Fruit fly (Drosophila melanogaster): Measurements from ENCODE around the gene Atx-1.

The Atx-1 gene

DNA sequence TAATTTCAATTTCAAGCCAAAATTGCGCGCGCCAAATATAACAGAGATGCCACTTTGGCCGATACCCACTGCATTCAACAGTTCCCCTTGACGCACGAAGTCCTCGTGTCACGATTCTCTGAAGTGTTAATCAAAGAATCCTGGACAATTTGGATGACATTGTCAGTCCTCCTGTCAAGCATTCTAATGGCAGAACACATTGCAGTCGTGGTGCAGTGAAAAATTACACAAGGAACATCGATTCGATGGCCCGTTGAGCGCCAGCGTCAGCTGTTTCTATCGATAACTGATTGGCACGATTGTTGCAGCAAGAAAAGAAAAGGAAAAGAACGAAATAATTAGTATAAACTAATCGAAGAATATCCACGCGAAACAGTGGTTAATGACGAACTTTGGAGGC lies 1.2 kb downstream of the Atx-1 start, which contains the start of gene nonC:
Gene nonC (plus strand): TSS at position 294 of the 400 bp plus-strand sequence.
- TF ChIP-seq CG32006 (GFP tag; optimal IDR thresholded peaks at IDR 0.05) (no peak), CG9139 (GFP tag; optimal IDR thresholded peaks at IDR 0.05) (no peak), CG3919 (GFP tag; optimal IDR thresholded peaks at IDR 0.05) (no peak), CG8632 (GFP tag; optimal IDR thresholded peaks at IDR 0.05) (no peak), dsx (GFP tag; optimal IDR thresholded peaks at IDR 0.05; ENCODE audit: poor library complexity, severe bottlenecking) (no peak), CG6854 (GFP tag; optimal IDR thresholded peaks at IDR 0.05) (no peak), vri (GFP tag; optimal IDR thresholded peaks at IDR 0.05) (no peak), dac (GFP tag; optimal IDR thresholded peaks at IDR 0.05) (no peak), CG15336 (GFP tag; IDR thresholded peaks at IDR 0.05) (no peak), Gug (GFP tag; IDR thresholded peaks at IDR 0.05) (no peak), CG11902 (GFP tag; optimal IDR thresholded peaks at IDR 0.05) (no peak), CG11294 (GFP tag; IDR thresholded peaks at IDR 0.05) (no peak)

DNA sequence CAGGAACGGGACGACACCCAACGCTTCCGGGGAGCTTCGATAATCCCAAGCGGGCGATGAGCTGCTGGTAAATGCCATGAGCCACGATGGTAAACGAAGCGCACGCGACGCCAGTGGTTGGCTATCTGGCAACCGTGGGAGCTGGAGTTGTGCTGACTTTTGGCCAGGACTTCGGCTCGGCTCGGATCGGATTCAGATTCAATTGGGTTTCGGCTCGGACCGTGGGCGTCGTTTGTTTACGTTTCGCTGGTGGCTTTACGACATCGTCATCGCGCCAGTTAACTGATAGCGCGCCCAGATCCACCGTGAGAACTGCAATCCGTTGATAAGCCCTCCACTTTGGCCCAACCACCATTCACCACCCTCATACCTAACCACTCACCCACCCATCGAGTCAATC lies 9.6 kb downstream of the Atx-1 start, which contains the start of gene mAChR-C:
Gene mAChR-C (minus strand): TSS at position 101 of the 400 bp plus-strand sequence.
- TF ChIP-seq CG1621 (tag; optimal IDR thresholded peaks at IDR 0.05) = no peak
- TF ChIP-seq Blimp-1 (GFP tag; optimal IDR thresholded peaks at IDR 0.05) = no peak
- no peak for TF ChIP-seq CG8119 (GFP tag; IDR thresholded peaks at IDR 0.05)
- no peak for TF ChIP-seq CG10631 (GFP tag; optimal IDR thresholded peaks at IDR 0.05)
- TF ChIP-seq Eip75B (GFP tag; optimal IDR thresholded peaks at IDR 0.05) = no peak

DNA sequence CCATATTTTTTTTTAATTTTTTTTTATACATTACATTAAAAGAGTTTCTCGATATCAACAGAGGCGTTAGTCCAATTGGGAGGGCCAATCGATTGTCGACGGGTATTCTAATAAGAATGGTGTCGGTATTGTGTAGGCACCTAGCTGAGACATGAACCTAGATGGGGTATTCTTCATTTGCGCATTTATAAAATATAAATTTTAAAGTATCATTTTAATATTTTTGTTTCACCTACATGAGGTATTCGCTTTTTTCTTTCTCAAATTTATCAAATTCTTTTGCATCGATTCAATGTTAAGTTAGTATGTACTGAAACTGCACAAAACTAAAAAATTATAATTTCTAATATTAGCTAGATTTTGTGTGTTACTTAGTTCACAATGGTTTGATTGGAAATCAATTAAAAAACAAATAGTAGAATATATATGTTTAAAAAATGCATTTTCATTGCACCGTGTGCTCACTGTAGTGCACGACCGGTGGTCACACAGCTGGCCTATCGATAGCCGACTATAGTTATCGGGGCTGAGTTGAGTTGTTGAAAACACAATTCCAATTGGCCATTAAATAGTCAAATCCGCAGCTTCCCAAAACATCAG lies 20.9 kb downstream of the Atx-1 start, which contains the start of the genes CG14435 and Tmf:
Gene CG14435 (minus strand): TSS at position 81 of the 600 bp plus-strand sequence.
Gene Tmf (plus strand): TSS at position 501 of the 600 bp plus-strand sequence.
- TF ChIP-seq CG6854 (GFP tag; optimal IDR thresholded peaks at IDR 0.05) = peak; percentile 14
- peak; percentile 63 for TF ChIP-seq CG11902 (GFP tag; optimal IDR thresholded peaks at IDR 0.05)
- peak; percentile 48 for TF ChIP-seq dac (GFP tag; optimal IDR thresholded peaks at IDR 0.05)
- TF ChIP-seq CG3919 (GFP tag; optimal IDR thresholded peaks at IDR 0.05) = peak; percentile 70
- TF ChIP-seq CG6163 (GFP tag; IDR thresholded peaks at IDR 0.05) = peak; percentile 85
- peak; percentile 59 for TF ChIP-seq fd59A (GFP tag; optimal IDR thresholded peaks at IDR 0.05)
- TF ChIP-seq CG10631 (GFP tag; optimal IDR thresholded peaks at IDR 0.05) = peak; percentile 85
- TF ChIP-seq Hr39 (GFP tag; optimal IDR thresholded peaks at IDR 0.05) = peak; percentile 68
- peak; percentile 20 for TF ChIP-seq CG1621 (tag; optimal IDR thresholded peaks at IDR 0.05)
- TF ChIP-seq salr (GFP tag; optimal IDR thresholded peaks at IDR 0.05) = peak; percentile 23 to 64
- peak; percentile 73 for TF ChIP-seq CG8632 (GFP tag; optimal IDR thresholded peaks at IDR 0.05)
- TF ChIP-seq CG9139 (GFP tag; optimal IDR thresholded peaks at IDR 0.05) = no peak
- TF ChIP-seq CG8119 (GFP tag; IDR thresholded peaks at IDR 0.05) = peak; percentile 77
- TF ChIP-seq CG6808 (GFP tag; optimal IDR thresholded peaks at IDR 0.05) = peak; percentile 65
- TF ChIP-seq CG16779 (tag; optimal IDR thresholded peaks at IDR 0.05) = no peak
- peak; percentile 56 for TF ChIP-seq fkh (GFP tag; optimal IDR thresholded peaks at IDR 0.05)
- peak; percentile 78 for TF ChIP-seq acj6 (GFP tag; optimal IDR thresholded peaks at IDR 0.05)
- peak; percentile 66 for TF ChIP-seq Ets21C (GFP tag; optimal IDR thresholded peaks at IDR 0.05)
- peak; percentile 75 for TF ChIP-seq achi (GFP tag; optimal IDR thresholded peaks at IDR 0.05)
- TF ChIP-seq Smox (GFP tag; optimal IDR thresholded peaks at IDR 0.05) = peak; percentile 62
- peak; percentile 78 for TF ChIP-seq CG3032 (tag; optimal IDR thresholded peaks at IDR 0.05)
- TF ChIP-seq Ets96B (tag; optimal IDR thresholded peaks at IDR 0.05) = peak; percentile 76
- peak; percentile 80 for TF ChIP-seq Met (GFP tag; optimal IDR thresholded peaks at IDR 0.05)
- TF ChIP-seq CG15336 (GFP tag; IDR thresholded peaks at IDR 0.05) = peak; percentile 67
- peak; percentile 72 for TF ChIP-seq Eip75B (GFP tag; optimal IDR thresholded peaks at IDR 0.05)
- peak; percentile 79 for TF ChIP-seq pdm3 (GFP tag; optimal IDR thresholded peaks at IDR 0.05)
- no peak for TF ChIP-seq vri (GFP tag; optimal IDR thresholded peaks at IDR 0.05)
- TF ChIP-seq Gug (GFP tag; IDR thresholded peaks at IDR 0.05) = peak; percentile 72
- peak; percentile 73 for TF ChIP-seq topi (GFP tag; optimal IDR thresholded peaks at IDR 0.05)
- peak; percentile 31 for TF ChIP-seq CG7368 (GFP tag; optimal IDR thresholded peaks at IDR 0.05)
- TF ChIP-seq Blimp-1 (GFP tag; optimal IDR thresholded peaks at IDR 0.05) = peak; percentile 47
- peak; percentile 83 for TF ChIP-seq CG32006 (GFP tag; optimal IDR thresholded peaks at IDR 0.05)
- TF ChIP-seq svp (GFP tag) = peak; percentile 89
- peak; percentile 75 for TF ChIP-seq CG31627 (GFP tag; optimal IDR thresholded peaks at IDR 0.05)
- TF ChIP-seq Sox15 (GFP tag; optimal IDR thresholded peaks at IDR 0.05) = peak; percentile 69
- peak; percentile 76 for TF ChIP-seq CG10669 (GFP tag; optimal IDR thresholded peaks at IDR 0.05)
- peak; percentile 90 for TF ChIP-seq Eip78C (GFP tag)
- peak; percentile 76 for TF ChIP-seq CG34406 (GFP tag; optimal IDR thresholded peaks at IDR 0.05)
- peak; percentile 69 for TF ChIP-seq dsx (GFP tag; optimal IDR thresholded peaks at IDR 0.05; ENCODE audit: poor library complexity, severe bottlenecking)
- TF ChIP-seq Hr4 (GFP tag; optimal IDR thresholded peaks at IDR 0.05) = peak; percentile 81
- TF ChIP-seq CG8319 (GFP tag; optimal IDR thresholded peaks at IDR 0.05) = peak; percentile 22
- peak; percentile 80 for TF ChIP-seq eg (GFP tag; IDR thresholded peaks at IDR 0.05)
- peak; percentile 62; the same call in 1 of the 2 replicates for TF ChIP-seq CG11294 (GFP tag; IDR thresholded peaks at IDR 0.05)

All from whole organism, prepupa.